Worm (Caenorhabditis elegans): ENCODE data around the gene lbp-1.

The lbp-1 gene

ce11 chrX:3230575-3230974, 28.4 kb upstream of the lbp-1 start (continued):
- TF ChIP-seq ets-5 (GFP tag; IDR thresholded peaks at IDR 0.05), result no peak

- TF ChIP-seq lsy-2 (tag; optimal IDR thresholded peaks at IDR 0.05) (no peak), jun-1 (tag; optimal IDR thresholded peaks at IDR 0.05) (peak; percentile 25), xbp-1 (tag; optimal IDR thresholded peaks at IDR 0.05) (no peak), nhr-28 (tag; optimal IDR thresholded peaks at IDR 0.05) (no peak), F16B12.6 (tag; optimal IDR thresholded peaks at IDR 0.05) (no peak), elt-2 (tag; optimal IDR thresholded peaks at IDR 0.05) (peak; percentile 88), egl-27 (tag; optimal IDR thresholded peaks at IDR 0.05) (no peak), nhr-20 (tag; optimal IDR thresholded peaks at IDR 0.05) (peak; percentile 2), pqm-1 (tag; optimal IDR thresholded peaks at IDR 0.05) (peak; percentile 75)
Observed at ce11 chrX:3235358-3235816, 23.6 kb upstream of the lbp-1 start, which contains the start of gene F28B4.3. Gene F28B4.3, minus strand, starts transcription at chrX:3235408.

ce11 chrX:3243614-3244013, 15.3 kb upstream of the lbp-1 start, which contains the start of gene irg-7:
Gene irg-7, minus strand, starts transcription at chrX:3243636.
- TF ChIP-seq elt-2 (tag; optimal IDR thresholded peaks at IDR 0.05) (peak; percentile 41), lin-39 (tag; optimal IDR thresholded peaks at IDR 0.05) (no peak)

- TF ChIP-seq elt-2 (tag; optimal IDR thresholded peaks at IDR 0.05) (peak; percentile 23), nhr-84 (tag; optimal IDR thresholded peaks at IDR 0.05) (no peak), lin-39 (tag; optimal IDR thresholded peaks at IDR 0.05) (no peak)
Observed at ce11 chrX:3244402-3244801, 14.5 kb upstream of the lbp-1 start.

- peak; percentile 43 to 82 for TF ChIP-seq lin-35 (GFP tag; optimal IDR thresholded peaks at IDR 0.05)
- no peak for TF ChIP-seq aly-2 (tag; optimal IDR thresholded peaks at IDR 0.05)
- TF ChIP-seq snu-23 (GFP tag; optimal IDR thresholded peaks at IDR 0.05), result peak; percentile 84
- peak; percentile 43 for TF ChIP-seq skn-1 (tag; optimal IDR thresholded peaks at IDR 0.05)
- peak; percentile 5 for TF ChIP-seq elt-2 (tag; optimal IDR thresholded peaks at IDR 0.05)
- no peak for TF ChIP-seq nhr-77 (tag; optimal IDR thresholded peaks at IDR 0.05)
- TF ChIP-seq nhr-20 (tag; optimal IDR thresholded peaks at IDR 0.05), result peak; percentile 83
- no peak for TF ChIP-seq snpc-4 (tag; optimal IDR thresholded peaks at IDR 0.05)
- peak; percentile 66 for TF ChIP-seq nhr-19 (GFP tag; conservative IDR thresholded peaks at IDR 0.05)
- TF ChIP-seq unc-130 (tag; optimal IDR thresholded peaks at IDR 0.05), result peak; percentile 66
- TF ChIP-seq nhr-85 (tag), result peak; percentile 59
- peak; percentile 23 for TF ChIP-seq nhr-90 (tag; optimal IDR thresholded peaks at IDR 0.05; ENCODE audit: poor library complexity)
- peak in 2 of 6 experiments; percentile 32 to 59 for TF ChIP-seq elt-3 (tag; optimal IDR thresholded peaks at IDR 0.05)
- TF ChIP-seq ces-1 (GFP tag; optimal IDR thresholded peaks at IDR 0.05), result no peak
- no peak for TF ChIP-seq grh-1 (GFP tag; IDR thresholded peaks at IDR 0.05)
- peak; percentile 93 for TF ChIP-seq lin-14 (GFP tag; optimal IDR thresholded peaks at IDR 0.05)
- peak in 2 of 3 experiments; percentile 61 to 71 for TF ChIP-seq dpl-1 (GFP tag; optimal IDR thresholded peaks at IDR 0.05)
- peak; percentile 64 for TF ChIP-seq swsn-7 (tag; optimal IDR thresholded peaks at IDR 0.05)
- TF ChIP-seq ztf-11 (tag; optimal IDR thresholded peaks at IDR 0.05), result no peak
- TF ChIP-seq pqm-1 (tag; optimal IDR thresholded peaks at IDR 0.05), result no peak
- no peak for TF ChIP-seq sox-4 (tag; optimal IDR thresholded peaks at IDR 0.05)
- TF ChIP-seq lsy-2 (tag; optimal IDR thresholded peaks at IDR 0.05), result peak in 1 of 2 experiments; percentile 73
- peak in 1 of 3 experiments; percentile 31 for TF ChIP-seq ceh-82 (tag; optimal IDR thresholded peaks at IDR 0.05)
- peak; percentile 35 for TF ChIP-seq xbp-1 (tag; optimal IDR thresholded peaks at IDR 0.05)
- peak in 1 of 2 experiments; percentile 92 for TF ChIP-seq mdl-1 (tag; optimal IDR thresholded peaks at IDR 0.05)
- TF ChIP-seq fkh-8 (tag; optimal IDR thresholded peaks at IDR 0.05), result peak; percentile 27
- no peak for TF ChIP-seq egl-27 (tag; optimal IDR thresholded peaks at IDR 0.05)
- no peak for TF ChIP-seq alr-1 (tag; optimal IDR thresholded peaks at IDR 0.05; ENCODE audit: borderline replicate concordance)
- TF ChIP-seq rnt-1 (tag; optimal IDR thresholded peaks at IDR 0.05), result peak; percentile 70
- peak; percentile 40 for TF ChIP-seq ztf-4 (tag; optimal IDR thresholded peaks at IDR 0.05)
- no peak for TF ChIP-seq ceh-63 (GFP tag; optimal IDR thresholded peaks at IDR 0.05)
- TF ChIP-seq nhr-11 (tag; optimal IDR thresholded peaks at IDR 0.05), result no peak
- no peak for TF ChIP-seq unc-86 (tag; optimal IDR thresholded peaks at IDR 0.05)
- TF ChIP-seq dsc-1 (tag; optimal IDR thresholded peaks at IDR 0.05), result peak; percentile 61
- TF ChIP-seq hpl-2 (GFP tag; optimal IDR thresholded peaks at IDR 0.05), result no peak
- TF ChIP-seq F16B12.6 (tag; optimal IDR thresholded peaks at IDR 0.05), result peak; percentile 15
- no peak for TF ChIP-seq nhr-76 (tag; optimal IDR thresholded peaks at IDR 0.05)
- TF ChIP-seq egl-13 (tag; optimal IDR thresholded peaks at IDR 0.05), result no peak
- TF ChIP-seq jun-1 (tag; optimal IDR thresholded peaks at IDR 0.05), result peak; percentile 41
Observed at ce11 chrX:3245812-3246211, 13.1 kb upstream of the lbp-1 start, which contains the start of gene F40F4.7. Gene F40F4.7, minus strand, starts transcription at chrX:3245933.

All from whole organism, L1 larva.